Worm (Caenorhabditis elegans): Measurements from ENCODE around the gene F46H6.5.

Gene F46H6.5

ce11 chrX:4498078-4498477 lies 6.1 kb upstream of the F46H6.5 start (continued):
- TF ChIP-seq Y5F2A.4 (GFP tag; optimal IDR thresholded peaks at IDR 0.05), result no peak
- no peak for TF ChIP-seq mdt-29 (GFP tag; IDR thresholded peaks at IDR 0.05)
- no peak for TF ChIP-seq D1046.2 (GFP tag; IDR thresholded peaks at IDR 0.05)
- no peak for TF ChIP-seq ceh-62 (tag; optimal IDR thresholded peaks at IDR 0.05)

ce11 chrX:4495814-4496567 lies 4.0 kb upstream of the F46H6.5 start:
- TF ChIP-seq vab-7 (GFP tag; IDR thresholded peaks at IDR 0.05) (no peak), unc-62 (GFP tag; optimal IDR thresholded peaks at IDR 0.05 in 1 of 2) (peak in 1 of 2 experiments; percentile 87), unc-62 (tag; optimal IDR thresholded peaks at IDR 0.05) (no peak), nhr-28 (tag; optimal IDR thresholded peaks at IDR 0.05) (peak; percentile 15), nhr-41 (GFP tag; IDR thresholded peaks at IDR 0.05) (no peak)

- no peak for TF ChIP-seq skn-1 (tag; optimal IDR thresholded peaks at IDR 0.05)
- TF ChIP-seq pqm-1 (tag; optimal IDR thresholded peaks at IDR 0.05), result no peak
- TF ChIP-seq fkh-10 (GFP tag; optimal IDR thresholded peaks at IDR 0.05), result no peak
- no peak for TF ChIP-seq dpl-1 (GFP tag; optimal IDR thresholded peaks at IDR 0.05)
- TF ChIP-seq nhr-42 (GFP tag; IDR thresholded peaks at IDR 0.05), result no peak
- TF ChIP-seq aha-1 (tag), result peak; percentile 96
Measured at ce11 chrX:4493439-4494006, 1.5 kb upstream of the F46H6.5 start.

ce11 chrX:4490400-4490799 lies 1.6 kb downstream of the F46H6.5 start:
- TF ChIP-seq lsy-2 (tag; optimal IDR thresholded peaks at IDR 0.05) (peak in 1 of 2 experiments; percentile 33), pha-4 (GFP tag; IDR thresholded peaks at IDR 0.05) (no peak), pha-4 (tag; optimal IDR thresholded peaks at IDR 0.05) (no peak), nhr-42 (GFP tag; IDR thresholded peaks at IDR 0.05) (no peak), spr-3 (GFP tag; optimal IDR thresholded peaks at IDR 0.05) (no peak), mdl-1 (tag; optimal IDR thresholded peaks at IDR 0.05) (peak in 1 of 2 experiments; percentile 15), hlh-30 (tag; optimal IDR thresholded peaks at IDR 0.05; ENCODE audit: insufficient read depth) (peak; percentile 55), nhr-11 (tag; optimal IDR thresholded peaks at IDR 0.05) (peak; percentile 81)

- TF ChIP-seq hif-1 (tag; optimal IDR thresholded peaks at IDR 0.05), result peak in 1 of 2 experiments; percentile 13
- no peak for TF ChIP-seq attf-4 (tag; optimal IDR thresholded peaks at IDR 0.05)
- TF ChIP-seq R02D3.7 (tag; optimal IDR thresholded peaks at IDR 0.05), result no peak
- TF ChIP-seq mxl-3 (GFP tag; optimal IDR thresholded peaks at IDR 0.05), result no peak
- TF ChIP-seq lsy-2 (tag; optimal IDR thresholded peaks at IDR 0.05), result peak in 1 of 2 experiments; percentile 15
- TF ChIP-seq aha-1 (tag), result peak; percentile 98
- peak; percentile 52 for TF ChIP-seq fkh-10 (GFP tag; optimal IDR thresholded peaks at IDR 0.05)
- peak; percentile 12 for TF ChIP-seq rbr-2 (tag; optimal IDR thresholded peaks at IDR 0.05)
Measured at ce11 chrX:4488807-4489336, 3.1 kb downstream of the F46H6.5 start, which contains the start of gene ncr-1. Gene ncr-1, minus strand, starts transcription at chrX:4488857.

ce11 chrX:4484072-4484471 lies 7.9 kb downstream of the F46H6.5 start:
- TF ChIP-seq ceh-62 (tag; optimal IDR thresholded peaks at IDR 0.05), result no peak
- TF ChIP-seq dmd-8 (GFP tag; IDR thresholded peaks at IDR 0.05), result no peak
- TF ChIP-seq ZK337.2 (GFP tag; IDR thresholded peaks at IDR 0.05), result no peak
- no peak for TF ChIP-seq Y48G9A.11 (GFP tag; IDR thresholded peaks at IDR 0.05)
- TF ChIP-seq hlh-30 (tag; optimal IDR thresholded peaks at IDR 0.05; ENCODE audit: insufficient read depth), result peak; percentile 62
- TF ChIP-seq ZK546.5 (tag; optimal IDR thresholded peaks at IDR 0.05), result no peak
- no peak for TF ChIP-seq aly-2 (tag; optimal IDR thresholded peaks at IDR 0.05)
- TF ChIP-seq unc-62 (GFP tag; optimal IDR thresholded peaks at IDR 0.05 in 1 of 2), result no peak
- TF ChIP-seq unc-62 (tag; optimal IDR thresholded peaks at IDR 0.05), result no peak
- no peak for TF ChIP-seq spr-3 (GFP tag; optimal IDR thresholded peaks at IDR 0.05)
- peak; percentile 15 for TF ChIP-seq aha-1 (tag)
- no peak for TF ChIP-seq lin-38 (GFP tag; IDR thresholded peaks at IDR 0.05)
- no peak for TF ChIP-seq rbr-2 (tag; optimal IDR thresholded peaks at IDR 0.05)
- TF ChIP-seq nhr-28 (tag; optimal IDR thresholded peaks at IDR 0.05), result peak; percentile 7
- no peak for TF ChIP-seq nhr-77 (tag; optimal IDR thresholded peaks at IDR 0.05)
- no peak for TF ChIP-seq tag-97 (GFP tag; IDR thresholded peaks at IDR 0.05)

Data from whole organism, L4 larva.